Worm (Caenorhabditis elegans) whole organism, L4/young adult: ENCODE data around the gene Y47D7A.19.

Experiments used
- W03F9.2 ChIP-seq: fragments of 150-350 bp; optimal IDR thresholded peaks from 2 replicates; lab custom pipeline; 2014; ENCODE audit warnings: missing biosample characterization, missing genetic modification characterization
- dao-5 ChIP-seq: sonication (generic microtip); optimal IDR thresholded peaks from 2 replicates; lab custom pipeline; 2016; ENCODE audit warnings: missing genotype, missing genetic modification characterization, moderate library complexity, missing compliant biosample characterization
- him-1 ChIP-seq: sonication (generic microtip); optimal IDR thresholded peaks from 2 replicates; lab custom pipeline; 2016; ENCODE audit warnings: missing genotype, missing genetic modification reagents, missing genetic modification characterization, missing compliant biosample characterization

DNA sequence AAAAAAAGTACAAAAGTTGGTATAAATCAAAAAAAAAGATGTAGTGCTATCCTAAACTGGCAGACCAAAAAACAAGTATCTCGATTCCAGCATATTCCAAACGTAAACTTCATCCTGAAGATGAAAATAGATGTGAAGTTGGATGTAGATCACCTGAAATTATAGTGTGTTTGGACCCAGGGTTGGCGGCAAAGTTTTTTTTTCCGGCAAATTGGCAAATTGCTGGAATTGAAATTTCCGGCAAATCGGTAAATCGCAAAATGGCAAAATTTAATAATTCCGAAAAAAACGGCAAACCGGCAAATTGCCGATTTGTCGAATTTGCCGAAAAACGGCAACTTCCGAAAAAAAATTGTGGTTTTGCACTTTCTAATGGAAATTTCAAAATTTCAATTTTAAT is 39.7 kb upstream of the Y47D7A.19 start, which contains the start of gene F13A2.2:
- TF ChIP-seq W03F9.2 (tag; lab: Kevin White, UChicago) = no peak
- TF ChIP-seq dao-5 = no peak
- TF ChIP-seq him-1 (tag; lab: Kevin White, UChicago) = no peak
